Fruit fly (Drosophila melanogaster): ENCODE data around the gene CG6793.
A peak's percentile ranks its signal among the peaks of the same experiment; 100 is the strongest.

The CG6793 gene

dm6 chr3L:12027929-12028328, 14.3 kb upstream of the CG6793 start:
- TF ChIP-seq gl (tag; optimal IDR thresholded peaks at IDR 0.05) (no peak), Pif1A (GFP tag; optimal IDR thresholded peaks at IDR 0.05) (no peak), CG34367 (tag; optimal IDR thresholded peaks at IDR 0.05) (no peak), D1 (tag; optimal IDR thresholded peaks at IDR 0.05) (no peak), EcR (GFP tag; optimal IDR thresholded peaks at IDR 0.05) (no peak), CG10348 (GFP tag; IDR thresholded peaks at IDR 0.05) (no peak), CG14655 (GFP tag; optimal IDR thresholded peaks at IDR 0.05) (no peak)

dm6 chr3L:12028534-12029029, 13.6 kb upstream of the CG6793 start:
- no peak for TF ChIP-seq gl (tag; optimal IDR thresholded peaks at IDR 0.05)
- peak; percentile 50 for TF ChIP-seq CG13204 (GFP tag; optimal IDR thresholded peaks at IDR 0.05)
- no peak for TF ChIP-seq CG8301 (tag; optimal IDR thresholded peaks at IDR 0.05)
- peak; percentile 71 for TF ChIP-seq EcR (GFP tag; optimal IDR thresholded peaks at IDR 0.05)
- TF ChIP-seq CG4496 (GFP tag; IDR thresholded peaks at IDR 0.05), result peak; percentile 35; the same call in 1 of the 3 replicates

dm6 chr3L:12030521-12030920, 11.7 kb upstream of the CG6793 start:
- TF ChIP-seq CG8301 (tag; optimal IDR thresholded peaks at IDR 0.05) (peak; percentile 76), CG9948 (tag; optimal IDR thresholded peaks at IDR 0.05) (peak; percentile 68), gl (tag; optimal IDR thresholded peaks at IDR 0.05) (no peak), rn (GFP tag; IDR thresholded peaks at IDR 0.05) (no peak), D1 (tag; optimal IDR thresholded peaks at IDR 0.05) (peak; percentile 24), CG34367 (tag; optimal IDR thresholded peaks at IDR 0.05) (peak; percentile 55), Snoo (tag; optimal IDR thresholded peaks at IDR 0.05) (peak; percentile 5), EcR (GFP tag; optimal IDR thresholded peaks at IDR 0.05) (no peak), Pif1B (GFP tag; optimal IDR thresholded peaks at IDR 0.05) (peak; percentile 67), CG17806 (tag; optimal IDR thresholded peaks at IDR 0.05) (peak; percentile 77), fd96Ca (GFP tag; IDR thresholded peaks at IDR 0.05) (peak; percentile 56; the same call in 2 of the 3 replicates), CG15710 (tag; optimal IDR thresholded peaks at IDR 0.05) (peak; percentile 64), CG10348 (GFP tag; IDR thresholded peaks at IDR 0.05) (no peak), CG13204 (GFP tag; optimal IDR thresholded peaks at IDR 0.05) (no peak), CG4496 (GFP tag; IDR thresholded peaks at IDR 0.05) (peak; percentile 72; the same call in 2 of the 3 replicates), CG12605 (GFP tag; IDR thresholded peaks at IDR 0.05) (0 out of 2 replicates have a peak, but pooled peaks have one; percentile 40), Pif1A (GFP tag; optimal IDR thresholded peaks at IDR 0.05) (peak; percentile 79), Ets98B (GFP tag; IDR thresholded peaks at IDR 0.05) (peak; percentile 45; the same call in 1 of the 2 replicates), CG32121 (GFP tag; IDR thresholded peaks at IDR 0.05) (peak; percentile 66), CG8159 (tag; optimal IDR thresholded peaks at IDR 0.05) (peak; percentile 85), CG14655 (GFP tag; optimal IDR thresholded peaks at IDR 0.05) (peak; percentile 84)

- no peak for TF ChIP-seq Snoo (tag; optimal IDR thresholded peaks at IDR 0.05)
- no peak for TF ChIP-seq D1 (tag; optimal IDR thresholded peaks at IDR 0.05)
- TF ChIP-seq fd96Ca (GFP tag; IDR thresholded peaks at IDR 0.05), result no peak
- TF ChIP-seq CG8159 (tag; optimal IDR thresholded peaks at IDR 0.05), result no peak
- TF ChIP-seq rn (GFP tag; IDR thresholded peaks at IDR 0.05), result no peak
- TF ChIP-seq CG4496 (GFP tag; IDR thresholded peaks at IDR 0.05), result no peak
- TF ChIP-seq CG8301 (tag; optimal IDR thresholded peaks at IDR 0.05), result no peak
- TF ChIP-seq CG32121 (GFP tag; IDR thresholded peaks at IDR 0.05), result no peak
These were observed 9.9 kb upstream of the CG6793 start, which contains the start of gene CG43993 for dm6 chr3L:12032257-12032656. CG43993 (plus strand) TSS chr3L:12032557.

dm6 chr3L:12036658-12037057, 5.5 kb upstream of the CG6793 start:
- no peak for TF ChIP-seq Pif1A (GFP tag; optimal IDR thresholded peaks at IDR 0.05)
- no peak for TF ChIP-seq CG8301 (tag; optimal IDR thresholded peaks at IDR 0.05)
- no peak for TF ChIP-seq D1 (tag; optimal IDR thresholded peaks at IDR 0.05)

dm6 chr3L:12037449-12038163, 4.6 kb upstream of the CG6793 start:
- TF ChIP-seq CG14655 (GFP tag; optimal IDR thresholded peaks at IDR 0.05) (peak; percentile 78), CG8301 (tag; optimal IDR thresholded peaks at IDR 0.05) (peak; percentile 51), CG15710 (tag; optimal IDR thresholded peaks at IDR 0.05) (peak; percentile 29), CG4496 (GFP tag; IDR thresholded peaks at IDR 0.05) (peak; percentile 40; the same call in 1 of the 3 replicates), Ets98B (GFP tag; IDR thresholded peaks at IDR 0.05) (no peak), CG17806 (tag; optimal IDR thresholded peaks at IDR 0.05) (peak; percentile 68), gl (tag; optimal IDR thresholded peaks at IDR 0.05) (peak; percentile 1), CG9948 (tag; optimal IDR thresholded peaks at IDR 0.05) (peak; percentile 35), Pif1A (GFP tag; optimal IDR thresholded peaks at IDR 0.05) (peak; percentile 32), CG13204 (GFP tag; optimal IDR thresholded peaks at IDR 0.05) (no peak), CG8159 (tag; optimal IDR thresholded peaks at IDR 0.05) (peak; percentile 73)

- TF ChIP-seq Pif1A (GFP tag; optimal IDR thresholded peaks at IDR 0.05) (no peak), CG4496 (GFP tag; IDR thresholded peaks at IDR 0.05) (no peak), CG14655 (GFP tag; optimal IDR thresholded peaks at IDR 0.05) (no peak), CG15710 (tag; optimal IDR thresholded peaks at IDR 0.05) (no peak), gl (tag; optimal IDR thresholded peaks at IDR 0.05) (no peak)
These were observed 3.1 kb upstream of the CG6793 start for dm6 chr3L:12039084-12039483.

Data from whole organism, pupa.